Worm (Caenorhabditis elegans): ENCODE results near the gene dre-1.

DNA sequence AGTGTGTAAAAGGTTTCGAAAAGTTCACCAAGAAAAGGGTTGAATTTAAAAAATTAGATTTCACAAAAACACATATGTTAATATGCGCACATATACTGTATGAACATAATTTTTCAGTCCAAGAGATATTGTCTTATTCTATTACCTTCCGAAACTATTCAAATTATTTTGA is 28.2 kb downstream of the dre-1 start, which contains the start of gene F46E10.3:
- TF ChIP-seq him-1 (tag; optimal IDR thresholded peaks at IDR 0.05) (no peak), dao-5 (tag; optimal IDR thresholded peaks at IDR 0.05) (no peak), W03F9.2 (tag; optimal IDR thresholded peaks at IDR 0.05) (no peak)
